Worm (Caenorhabditis elegans): ENCODE data around the gene C29E4.11.
"Not testable (repeated sequence)": the region's sequence is repeated elsewhere in the genome, so short reads cannot be mapped to it uniquely, and the experiment has no call there.

ce11 chrIII:7965946-7966692 lies 8.2 kb upstream of the C29E4.11 start:
- 0 out of 2 replicates have a peak, but pooled peaks have one; percentile 53 for TF ChIP-seq flt-1 (GFP tag; IDR thresholded peaks at IDR 0.05)
- not testable (repeated sequence) for TF ChIP-seq klf-2 (GFP tag; conservative IDR thresholded peaks at IDR 0.05); ref-1 (GFP tag; conservative IDR thresholded peaks at IDR 0.05); T22C8.4 (GFP tag; IDR thresholded peaks at IDR 0.05); ztf-29 (GFP tag; IDR thresholded peaks at IDR 0.05); cog-1 (tag; optimal IDR thresholded peaks at IDR 0.05); tab-1 (GFP tag; IDR thresholded peaks at IDR 0.05)
